Fruit fly (Drosophila melanogaster): ENCODE data around the gene Josd.

The Josd gene

dm6 chrX:6267745-6268582, 7.0 kb downstream of the Josd start, which contains the start of gene Spt6 (continued):
- TF ChIP-seq her (GFP tag; optimal IDR thresholded peaks at IDR 0.05) (no peak), hbn (GFP tag; IDR thresholded peaks at IDR 0.05; ENCODE audit: partially characterized antibody) (no peak)

- TF ChIP-seq MESR4 (GFP tag; optimal IDR thresholded peaks at IDR 0.05) (peak; percentile 55), pzg (GFP tag; optimal IDR thresholded peaks at IDR 0.05) (peak; percentile 59), CG15514 (GFP tag; optimal IDR thresholded peaks at IDR 0.05) (peak; percentile 17), pfk (GFP tag; optimal IDR thresholded peaks at IDR 0.05) (no peak), CG7987 (GFP tag; optimal IDR thresholded peaks at IDR 0.05) (peak; percentile 11), sob (GFP tag; IDR thresholded peaks at IDR 0.05) (peak; percentile 44; the same call in 1 of the 2 replicates), CG42726 (GFP tag; IDR thresholded peaks at IDR 0.05; ENCODE audit: partially characterized antibody) (0 out of 2 replicates have a peak, but pooled peaks have one; percentile 10), CG18262 (tag; optimal IDR thresholded peaks at IDR 0.05) (peak; percentile 4), caup (GFP tag; optimal IDR thresholded peaks at IDR 0.05; ENCODE audit: severe bottlenecking) (no peak), CG12769 (tag; optimal IDR thresholded peaks at IDR 0.05) (no peak), trem (tag; optimal IDR thresholded peaks at IDR 0.05) (peak; percentile 2), E2f2 (GFP tag; IDR thresholded peaks at IDR 0.05) (0 out of 2 replicates have a peak, but pooled peaks have one; percentile 13), zen2 (GFP tag; IDR thresholded peaks at IDR 0.05; ENCODE audit: partially characterized antibody) (no peak), CG7556 (GFP tag; optimal IDR thresholded peaks at IDR 0.05) (no peak), Dp (GFP tag; optimal IDR thresholded peaks at IDR 0.05) (peak; percentile 3), CG13287 (GFP tag; IDR thresholded peaks at IDR 0.05; ENCODE audit: partially characterized antibody) (peak; percentile 31), row (GFP tag; IDR thresholded peaks at IDR 0.05) (peak; percentile 90), YL-1 (GFP tag; optimal IDR thresholded peaks at IDR 0.05) (peak; percentile 59), CG14050 (GFP tag; IDR thresholded peaks at IDR 0.05) (no peak), Opbp (GFP tag; IDR thresholded peaks at IDR 0.05; ENCODE audit: partially characterized antibody) (0 out of 3 replicates have a peak, but pooled peaks have one; percentile 20), CG2120 (GFP tag; optimal IDR thresholded peaks at IDR 0.05) (peak; percentile 0), Dref (GFP tag; IDR thresholded peaks at IDR 0.05) (no peak), Fer1 (GFP tag; optimal IDR thresholded peaks at IDR 0.05) (peak; percentile 6), lilli (GFP tag; optimal IDR thresholded peaks at IDR 0.05) (peak; percentile 43), ems (GFP tag; optimal IDR thresholded peaks at IDR 0.05) (peak; percentile 11), BEAF-32 (GFP tag; optimal IDR thresholded peaks at IDR 0.05) (peak; percentile 5), CG9797 (GFP tag; optimal IDR thresholded peaks at IDR 0.05) (peak; percentile 63), kah (GFP tag; optimal IDR thresholded peaks at IDR 0.05) (peak; percentile 52), CG8089 (GFP tag; optimal IDR thresholded peaks at IDR 0.05) (no peak), ci (GFP tag; IDR thresholded peaks at IDR 0.05) (0 out of 3 replicates have a peak, but pooled peaks have one; percentile 40), CG12659 (GFP tag; optimal IDR thresholded peaks at IDR 0.05) (peak; percentile 25), stwl (tag; optimal IDR thresholded peaks at IDR 0.05) (peak; percentile 38), aop (GFP tag; IDR thresholded peaks at IDR 0.05) (no peak), Med (GFP tag) (peak; percentile 51), CG2712 (tag; optimal IDR thresholded peaks at IDR 0.05) (peak; percentile 10), CG6683 (GFP tag; optimal IDR thresholded peaks at IDR 0.05) (no peak), sens (GFP tag) (peak; percentile 79), D19A (tag; optimal IDR thresholded peaks at IDR 0.05) (peak; percentile 66), MBD-R2 (GFP tag; IDR thresholded peaks at IDR 0.05) (peak; percentile 82), vvl (GFP tag; IDR thresholded peaks at IDR 0.05) (peak; percentile 33; the same call in 1 of the 2 replicates), CG31388 (GFP tag; optimal IDR thresholded peaks at IDR 0.05) (no peak), CG4617 (GFP tag; optimal IDR thresholded peaks at IDR 0.05; ENCODE audit: borderline replicate concordance) (peak; percentile 5), zen (tag; optimal IDR thresholded peaks at IDR 0.05) (no peak)
These were observed 15.6 kb downstream of the Josd start, which contains the start of gene CG3566 for dm6 chrX:6276590-6276989. Gene CG3566 (minus strand): TSS chrX:6276724.
